Worm (Caenorhabditis elegans): ENCODE data around the gene tag-124.

Gene tag-124

ce11 chrII:9617902-9618245 is 26.8 kb downstream of the tag-124 start (continued):
- no peak for TF ChIP-seq lin-39 (tag; optimal IDR thresholded peaks at IDR 0.05)
- TF ChIP-seq C16A3.4 (tag; optimal IDR thresholded peaks at IDR 0.05): no peak
- no peak for TF ChIP-seq nhr-28 (tag; optimal IDR thresholded peaks at IDR 0.05)
- TF ChIP-seq efl-1 (optimal IDR thresholded peaks at IDR 0.05): no peak
- TF ChIP-seq efl-1 (GFP tag; optimal IDR thresholded peaks at IDR 0.05 in 1 of 2): no peak
- no peak for TF ChIP-seq alr-1 (tag; optimal IDR thresholded peaks at IDR 0.05; ENCODE audit: borderline replicate concordance)
- TF ChIP-seq nhr-76 (tag; optimal IDR thresholded peaks at IDR 0.05): no peak
- TF ChIP-seq Y116A8C.19 (tag; optimal IDR thresholded peaks at IDR 0.05; ENCODE audit: borderline replicate concordance): no peak
- no peak for TF ChIP-seq fkh-4 (tag; optimal IDR thresholded peaks at IDR 0.05; ENCODE audit: borderline replicate concordance)
- no peak for TF ChIP-seq ceh-90 (tag; optimal IDR thresholded peaks at IDR 0.05)
- no peak for TF ChIP-seq hlh-17 (GFP tag; optimal IDR thresholded peaks at IDR 0.05; ENCODE audit: borderline replicate concordance)
- TF ChIP-seq egl-13 (tag; optimal IDR thresholded peaks at IDR 0.05): no peak
- peak; percentile 21 for TF ChIP-seq lin-14 (GFP tag; optimal IDR thresholded peaks at IDR 0.05)

DNA sequence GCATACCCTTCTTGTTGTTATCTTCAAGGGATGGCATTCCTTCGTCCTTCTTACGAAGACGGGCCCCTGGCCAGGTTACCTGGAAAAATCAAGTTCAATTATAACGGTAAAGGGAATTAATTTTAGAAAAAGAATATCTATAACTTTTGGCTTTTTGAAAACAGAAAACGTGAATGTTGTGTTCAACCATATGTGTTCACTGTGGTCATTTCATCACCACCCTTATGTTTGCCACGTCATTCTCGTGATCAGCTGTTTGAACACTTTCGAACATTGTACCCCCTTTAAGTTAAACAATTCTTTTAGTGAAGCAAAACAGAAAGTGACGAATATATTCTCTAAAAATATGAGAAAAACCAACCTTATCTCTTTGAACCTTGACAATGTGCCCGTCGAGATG is 27.7 kb downstream of the tag-124 start:
- TF ChIP-seq mdl-1 (tag; optimal IDR thresholded peaks at IDR 0.05): no peak
- no peak for TF ChIP-seq nhr-47 (tag; optimal IDR thresholded peaks at IDR 0.05)
- no peak for TF ChIP-seq efl-1 (optimal IDR thresholded peaks at IDR 0.05)
- peak in 1 of 2 experiments; percentile 39 for TF ChIP-seq efl-1 (GFP tag; optimal IDR thresholded peaks at IDR 0.05 in 1 of 2)
- TF ChIP-seq mep-1 (tag; optimal IDR thresholded peaks at IDR 0.05): no peak
- no peak for TF ChIP-seq sup-37 (GFP tag; optimal IDR thresholded peaks at IDR 0.05)
- TF ChIP-seq snu-23 (GFP tag; optimal IDR thresholded peaks at IDR 0.05): no peak
- peak; percentile 26 for TF ChIP-seq nhr-85 (tag)

DNA sequence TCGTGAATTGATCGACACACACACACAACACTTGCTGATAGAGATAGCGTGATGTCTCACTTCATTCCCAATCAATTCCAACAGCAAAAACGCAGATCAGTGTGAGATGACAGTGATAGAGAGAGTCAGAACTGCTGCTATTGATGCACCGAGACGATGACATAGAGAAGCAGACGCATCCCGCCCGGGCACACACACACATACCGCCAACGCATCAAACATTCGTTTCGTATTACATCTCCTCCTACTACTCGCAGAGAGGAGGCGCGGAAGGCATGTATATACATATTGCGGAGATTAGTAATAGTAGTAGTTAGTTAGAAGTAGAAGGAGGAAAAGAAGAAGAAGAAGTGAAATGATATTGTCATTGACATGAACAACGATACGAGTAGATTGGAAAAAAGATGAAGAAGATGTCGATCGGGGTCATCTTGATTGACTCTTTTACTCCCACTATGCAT is 28.3 kb downstream of the tag-124 start:
- TF ChIP-seq ztf-4 (tag; optimal IDR thresholded peaks at IDR 0.05) (no peak), Y116A8C.19 (tag; optimal IDR thresholded peaks at IDR 0.05; ENCODE audit: borderline replicate concordance) (no peak), tbx-2 (tag; optimal IDR thresholded peaks at IDR 0.05) (peak; percentile 0), irx-1 (tag; optimal IDR thresholded peaks at IDR 0.05) (no peak), fos-1 (tag; optimal IDR thresholded peaks at IDR 0.05) (no peak), rnt-1 (tag; optimal IDR thresholded peaks at IDR 0.05) (peak; percentile 71), blmp-1 (tag; optimal IDR thresholded peaks at IDR 0.05) (peak; percentile 79), aly-2 (tag; optimal IDR thresholded peaks at IDR 0.05) (peak; percentile 30), F16B12.6 (tag; optimal IDR thresholded peaks at IDR 0.05) (no peak), nhr-28 (tag; optimal IDR thresholded peaks at IDR 0.05) (no peak), elt-3 (tag; optimal IDR thresholded peaks at IDR 0.05) (peak in 5 of 6 experiments; percentile 23 to 79 (median 64)), zag-1 (tag; optimal IDR thresholded peaks at IDR 0.05) (no peak), unc-30 (tag; optimal IDR thresholded peaks at IDR 0.05) (no peak), fkh-8 (tag; optimal IDR thresholded peaks at IDR 0.05) (no peak), efl-3 (GFP tag; optimal IDR thresholded peaks at IDR 0.05) (no peak), lin-14 (GFP tag; optimal IDR thresholded peaks at IDR 0.05) (peak; percentile 87), ces-1 (GFP tag; optimal IDR thresholded peaks at IDR 0.05) (no peak), lin-15B (tag; optimal IDR thresholded peaks at IDR 0.05) (no peak), C34B4.2 (tag; optimal IDR thresholded peaks at IDR 0.05) (no peak), xbp-1 (tag; optimal IDR thresholded peaks at IDR 0.05) (peak; percentile 25), efl-1 (optimal IDR thresholded peaks at IDR 0.05) (peak; percentile 33 to 43), efl-1 (GFP tag; optimal IDR thresholded peaks at IDR 0.05 in 1 of 2) (no peak), ceh-8 (GFP tag; optimal IDR thresholded peaks at IDR 0.05) (no peak), nhr-90 (tag; optimal IDR thresholded peaks at IDR 0.05; ENCODE audit: poor library complexity) (peak; percentile 72), hlh-17 (GFP tag; optimal IDR thresholded peaks at IDR 0.05; ENCODE audit: borderline replicate concordance) (no peak), nhr-11 (tag; optimal IDR thresholded peaks at IDR 0.05) (no peak), zip-4 (GFP tag; optimal IDR thresholded peaks at IDR 0.05) (no peak), sup-37 (GFP tag; optimal IDR thresholded peaks at IDR 0.05) (no peak), hpl-2 (GFP tag; optimal IDR thresholded peaks at IDR 0.05) (no peak), ceh-82 (tag; optimal IDR thresholded peaks at IDR 0.05) (peak in 2 of 3 experiments; percentile 18 to 35), pag-3 (tag; optimal IDR thresholded peaks at IDR 0.05; ENCODE audit: borderline replicate concordance, insufficient read depth) (no peak), alr-1 (tag; optimal IDR thresholded peaks at IDR 0.05; ENCODE audit: borderline replicate concordance) (no peak), unc-98 (GFP tag; IDR thresholded peaks at IDR 0.05) (no peak), nhr-47 (tag; optimal IDR thresholded peaks at IDR 0.05) (peak; percentile 17), jun-1 (tag; optimal IDR thresholded peaks at IDR 0.05) (peak; percentile 59), mep-1 (tag; optimal IDR thresholded peaks at IDR 0.05) (peak; percentile 59), ets-5 (GFP tag; IDR thresholded peaks at IDR 0.05) (no peak), unc-62 (GFP tag; optimal IDR thresholded peaks at IDR 0.05) (no peak), egl-13 (tag; optimal IDR thresholded peaks at IDR 0.05) (no peak)
